Fruit fly (Drosophila melanogaster) whole organism: ENCODE measurements around the gene sim.

Experiments used
- CG8478 ChIP-seq: fragments of >200 bp; optimal IDR thresholded peaks from 2 replicates; lab custom pipeline; 2018; ENCODE audit warnings: inconsistent platforms
- Dll ChIP-seq: fragments of >200 bp; optimal IDR thresholded peaks from 2 replicates; lab custom pipeline; 2017
- pan ChIP-seq: fragments of >200 bp; optimal IDR thresholded peaks from 2 replicates; lab custom pipeline; 2017
- psq ChIP-seq: fragments of >200 bp; optimal IDR thresholded peaks from 2 replicates; lab custom pipeline; 2017
- usp ChIP-seq: fragments of >200 bp; optimal IDR thresholded peaks from 2 replicates; lab custom pipeline; 2017; ENCODE audit warnings: missing biosample characterization, missing genetic modification characterization, mixed read lengths

DNA sequence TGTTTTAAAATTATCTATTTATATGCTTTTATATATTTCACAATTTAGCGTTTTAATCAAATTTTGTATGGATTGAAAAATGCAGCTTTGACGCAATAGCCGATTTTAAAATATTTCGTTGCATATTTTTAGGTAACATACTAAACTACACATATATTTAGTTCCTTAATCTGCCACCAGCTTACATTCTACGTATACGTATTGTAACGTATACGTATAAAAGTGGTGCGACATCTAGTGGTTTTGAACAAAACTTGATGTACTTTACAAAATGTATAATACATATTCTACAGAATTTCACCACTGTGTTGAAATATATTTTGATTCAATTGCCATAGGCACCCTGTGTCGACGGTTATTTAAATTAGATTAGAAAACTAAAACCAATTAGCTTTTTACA is 20.7 kb downstream of the sim start:
- TF ChIP-seq usp (no peak), CG8478 (no peak), Dll (lab: Kevin White, UChicago) (no peak), pan (no peak), psq (lab: Kevin White, UChicago) (no peak)
